Fruit fly (Drosophila melanogaster): ENCODE measurements around the gene CG13738.
A peak's percentile ranks its signal among the peaks of the same experiment; 100 is the strongest.

The CG13738 gene

dm6 chr3L:13928769-13929594 is 44.3 kb downstream of the CG13738 start, which contains the start of the genes CG8833 and DCTN1-p150 (continued):
- TF ChIP-seq nerfin-2 (GFP tag; IDR thresholded peaks at IDR 0.05; ENCODE audit: partially characterized antibody) (no peak), her (GFP tag; optimal IDR thresholded peaks at IDR 0.05) (no peak), dysf (GFP tag; IDR thresholded peaks at IDR 0.05) (peak; percentile 49; the same call in 1 of the 3 replicates), CG8765 (GFP tag; IDR thresholded peaks at IDR 0.05) (peak; percentile 12; the same call in 1 of the 2 replicates), CG7357 (GFP tag; IDR thresholded peaks at IDR 0.05) (no peak), ranshi (GFP tag; IDR thresholded peaks at IDR 0.05) (peak; percentile 57; the same call in 1 of the 2 replicates), ac (GFP tag; optimal IDR thresholded peaks at IDR 0.05) (no peak), pnt (GFP tag; optimal IDR thresholded peaks at IDR 0.05) (peak; percentile 15), row (GFP tag; IDR thresholded peaks at IDR 0.05) (peak; percentile 86), dati (GFP tag; IDR thresholded peaks at IDR 0.05) (no peak), CG5180 (GFP tag; optimal IDR thresholded peaks at IDR 0.05) (no peak), bcd (GFP tag; optimal IDR thresholded peaks at IDR 0.05) (peak; percentile 30), sob (GFP tag; IDR thresholded peaks at IDR 0.05) (no peak), B-H2 (GFP tag; optimal IDR thresholded peaks at IDR 0.05) (peak; percentile 9), CG8281 (tag; optimal IDR thresholded peaks at IDR 0.05) (no peak), D (optimal IDR thresholded peaks at IDR 0.05) (no peak), D (GFP tag; optimal IDR thresholded peaks at IDR 0.05) (no peak), CG6765 (GFP tag; optimal IDR thresholded peaks at IDR 0.05) (no peak), gce (GFP tag; IDR thresholded peaks at IDR 0.05) (0 out of 3 replicates have a peak, but pooled peaks have one; percentile 24), Rfx (GFP tag; IDR thresholded peaks at IDR 0.05) (peak; percentile 69), hkb (optimal IDR thresholded peaks at IDR 0.05) (no peak), hkb (GFP tag; IDR thresholded peaks at IDR 0.05) (no peak), CG12942 (GFP tag; optimal IDR thresholded peaks at IDR 0.05) (peak; percentile 28), Usf (GFP tag; optimal IDR thresholded peaks at IDR 0.05) (no peak), CG2875 (GFP tag; optimal IDR thresholded peaks at IDR 0.05) (no peak), CG12744 (GFP tag; optimal IDR thresholded peaks at IDR 0.05) (no peak), da (GFP tag; optimal IDR thresholded peaks at IDR 0.05) (no peak), schlank (tag; optimal IDR thresholded peaks at IDR 0.05) (no peak), Hsf (GFP tag; optimal IDR thresholded peaks at IDR 0.05) (peak; percentile 44), NC2β (GFP tag; optimal IDR thresholded peaks at IDR 0.05) (no peak), CG10979 (tag; optimal IDR thresholded peaks at IDR 0.05) (no peak), scrt (GFP tag; optimal IDR thresholded peaks at IDR 0.05) (no peak), CoRest (tag; optimal IDR thresholded peaks at IDR 0.05) (peak; percentile 71), Trl (optimal IDR thresholded peaks at IDR 0.05) (no peak), Trl (GFP tag; optimal IDR thresholded peaks at IDR 0.05) (peak; percentile 10), CG31365 (tag; optimal IDR thresholded peaks at IDR 0.05) (no peak), insv (GFP tag; optimal IDR thresholded peaks at IDR 0.05) (peak in 1 of 2 experiments; percentile 30), pita (GFP tag; optimal IDR thresholded peaks at IDR 0.05) (no peak), Myb (GFP tag; optimal IDR thresholded peaks at IDR 0.05) (no peak), CG18619 (GFP tag; optimal IDR thresholded peaks at IDR 0.05) (peak; percentile 9), CG1233 (GFP tag; optimal IDR thresholded peaks at IDR 0.05) (no peak), Sox102F (GFP tag; optimal IDR thresholded peaks at IDR 0.05) (no peak), Jarid2 (GFP tag; optimal IDR thresholded peaks at IDR 0.05) (no peak), CG31388 (GFP tag; optimal IDR thresholded peaks at IDR 0.05) (no peak), fu2 (GFP tag; optimal IDR thresholded peaks at IDR 0.05) (peak; percentile 42), BtbVII (GFP tag; optimal IDR thresholded peaks at IDR 0.05) (no peak), lilli (GFP tag; optimal IDR thresholded peaks at IDR 0.05) (peak; percentile 74), lov (optimal IDR thresholded peaks at IDR 0.05) (no peak), lov (GFP tag; IDR thresholded peaks at IDR 0.05) (no peak), Hand (GFP tag; optimal IDR thresholded peaks at IDR 0.05) (no peak), Atf-2 (GFP tag; optimal IDR thresholded peaks at IDR 0.05) (peak; percentile 8)

Data from whole organism, embryonic.